Fruit fly (Drosophila melanogaster): ENCODE measurements around the gene ort.

The ort gene

DNA sequence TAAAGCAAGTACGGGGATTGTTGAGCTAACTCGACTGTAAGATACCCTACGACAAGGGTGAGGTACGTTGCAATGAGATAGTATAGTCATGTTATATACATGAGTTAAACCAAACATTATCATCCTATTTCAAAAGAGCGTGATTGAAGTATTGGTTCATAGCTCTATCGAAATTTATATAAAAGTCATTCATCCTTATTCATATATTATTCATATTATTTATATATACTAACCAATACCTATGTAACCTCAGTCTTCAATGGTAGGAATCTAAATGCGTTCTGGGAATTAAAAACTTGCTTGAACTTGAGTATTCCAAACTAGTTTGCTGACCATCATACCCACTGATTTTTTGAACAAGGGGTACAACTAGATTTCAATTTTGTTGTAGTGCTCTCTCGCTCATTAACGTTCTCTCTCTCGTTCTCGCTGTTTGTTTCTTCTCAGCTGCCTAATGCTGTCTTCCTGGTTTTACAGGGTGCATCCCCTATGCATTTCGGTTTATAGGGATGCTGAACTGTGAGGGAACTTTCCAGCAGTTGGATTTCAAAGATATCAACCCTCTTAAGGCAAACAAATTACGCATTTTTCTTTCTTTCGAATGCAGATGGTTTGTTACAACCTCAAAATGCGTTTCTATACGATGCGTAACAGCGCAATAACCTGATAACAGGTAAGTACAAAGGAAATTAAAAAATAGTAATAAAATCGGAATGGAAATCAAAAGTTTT lies 31.6 kb upstream of the ort start (continued):
- TF ChIP-seq E2f1 (GFP tag; IDR thresholded peaks at IDR 0.05) = no peak
- TF ChIP-seq Sox100B (GFP tag; optimal IDR thresholded peaks at IDR 0.05) = peak; percentile 73
- TF ChIP-seq Ets65A (GFP tag) = peak; percentile 91
- TF ChIP-seq bbx (GFP tag; IDR thresholded peaks at IDR 0.05; ENCODE audit: partially characterized antibody) = no peak
- peak; percentile 27 for TF ChIP-seq trem (tag; optimal IDR thresholded peaks at IDR 0.05)
- TF ChIP-seq lab (GFP tag; optimal IDR thresholded peaks at IDR 0.05) = peak; percentile 70
- no peak for TF ChIP-seq CG15601 (tag; optimal IDR thresholded peaks at IDR 0.05)
- no peak for TF ChIP-seq onecut (GFP tag; IDR thresholded peaks at IDR 0.05)
- no peak for TF ChIP-seq Dref (GFP tag; IDR thresholded peaks at IDR 0.05)
- no peak for TF ChIP-seq croc (GFP tag; conservative IDR thresholded peaks at IDR 0.05)
- TF ChIP-seq vnd (GFP tag; IDR thresholded peaks at IDR 0.05; ENCODE audit: partially characterized antibody) = no peak
- peak; percentile 14 for TF ChIP-seq org-1 (GFP tag; optimal IDR thresholded peaks at IDR 0.05)
- TF ChIP-seq MTF-1 (GFP tag; optimal IDR thresholded peaks at IDR 0.05; ENCODE audit: borderline replicate concordance) = no peak
- TF ChIP-seq Ets97D (GFP tag; optimal IDR thresholded peaks at IDR 0.05) = no peak
- no peak for TF ChIP-seq emc (GFP tag; optimal IDR thresholded peaks at IDR 0.05)
- no peak for TF ChIP-seq eve (GFP tag; optimal IDR thresholded peaks at IDR 0.05)
- TF ChIP-seq Ada2b (GFP tag; IDR thresholded peaks at IDR 0.05) = no peak
- 0 out of 2 replicates have a peak, but pooled peaks have one; percentile 28 for TF ChIP-seq vvl (GFP tag; IDR thresholded peaks at IDR 0.05)
- TF ChIP-seq CG7271 (tag; optimal IDR thresholded peaks at IDR 0.05) = no peak
- TF ChIP-seq ewg (GFP tag; optimal IDR thresholded peaks at IDR 0.05) = no peak
- TF ChIP-seq lilli (GFP tag; optimal IDR thresholded peaks at IDR 0.05) = no peak
- peak; percentile 67 for TF ChIP-seq cwo (GFP tag; optimal IDR thresholded peaks at IDR 0.05)
- no peak for TF ChIP-seq CG12155 (GFP tag; optimal IDR thresholded peaks at IDR 0.05)
- TF ChIP-seq CG7556 (GFP tag; optimal IDR thresholded peaks at IDR 0.05) = peak; percentile 44
- TF ChIP-seq CG3065 (GFP tag; optimal IDR thresholded peaks at IDR 0.05) = no peak
- no peak for TF ChIP-seq Camta (GFP tag; optimal IDR thresholded peaks at IDR 0.05)
- TF ChIP-seq Sox102F (GFP tag; optimal IDR thresholded peaks at IDR 0.05) = peak; percentile 6
- no peak for TF ChIP-seq Nf-YA (GFP tag; IDR thresholded peaks at IDR 0.05)
- TF ChIP-seq Hr51 (GFP tag; optimal IDR thresholded peaks at IDR 0.05) = peak in 1 of 2 experiments; percentile 5
- TF ChIP-seq unc-4 (GFP tag; IDR thresholded peaks at IDR 0.05; ENCODE audit: partially characterized antibody) = no peak
- peak; percentile 60; the same call in 1 of the 3 replicates for TF ChIP-seq dysf (GFP tag; IDR thresholded peaks at IDR 0.05)
- TF ChIP-seq ttk (GFP tag; IDR thresholded peaks at IDR 0.05) = 0 out of 2 replicates have a peak, but pooled peaks have one; percentile 6
- no peak for TF ChIP-seq maf-S (GFP tag; optimal IDR thresholded peaks at IDR 0.05)
- TF ChIP-seq CG18764 (GFP tag; optimal IDR thresholded peaks at IDR 0.05) = peak; percentile 15
- TF ChIP-seq CG10462 (GFP tag; optimal IDR thresholded peaks at IDR 0.05) = no peak
- no peak for TF ChIP-seq gfzf (GFP tag; optimal IDR thresholded peaks at IDR 0.05)
- no peak for TF ChIP-seq disco-r (GFP tag; optimal IDR thresholded peaks at IDR 0.05)
- TF ChIP-seq lola (GFP tag; optimal IDR thresholded peaks at IDR 0.05) = peak in 1 of 3 experiments; percentile 8
- no peak for TF ChIP-seq chinmo (GFP tag; IDR thresholded peaks at IDR 0.05; ENCODE audit: partially characterized antibody)
- TF ChIP-seq insv (GFP tag; optimal IDR thresholded peaks at IDR 0.05) = no peak
- TF ChIP-seq CG17829 (tag; optimal IDR thresholded peaks at IDR 0.05) = peak; percentile 56
- TF ChIP-seq CG11456 (GFP tag; IDR thresholded peaks at IDR 0.05) = 0 out of 3 replicates have a peak, but pooled peaks have one; percentile 39
- peak; percentile 12 for TF ChIP-seq CG13894 (tag; optimal IDR thresholded peaks at IDR 0.05)
- TF ChIP-seq seq (GFP tag; IDR thresholded peaks at IDR 0.05) = no peak
- TF ChIP-seq B-H2 (GFP tag; optimal IDR thresholded peaks at IDR 0.05) = no peak
- TF ChIP-seq fd64A (GFP tag; optimal IDR thresholded peaks at IDR 0.05) = no peak
- TF ChIP-seq fru (optimal IDR thresholded peaks at IDR 0.05) = no peak
- no peak for TF ChIP-seq gce (GFP tag; IDR thresholded peaks at IDR 0.05)
- TF ChIP-seq Elba2 (GFP tag; optimal IDR thresholded peaks at IDR 0.05) = no peak
- TF ChIP-seq dan (GFP tag; IDR thresholded peaks at IDR 0.05) = no peak
